Fruit fly (Drosophila melanogaster) whole organism, wandering third instar larva: ENCODE measurements around the gene Ugt307A1.

Experiments used
- CG32264 ChIP-seq: fragments of 200-800 bp; sonication (Bioruptor generic); optimal IDR thresholded peaks from 2 replicates; lab custom pipeline; 2016; ENCODE audit warnings: missing biosample characterization, missing genetic modification characterization
- CG9705 ChIP-seq: fragments of 200-800 bp; sonication (Bioruptor generic); optimal IDR thresholded peaks from 2 replicates; lab custom pipeline; 2018; ENCODE audit warnings: missing biosample characterization, mild to moderate bottlenecking, missing genetic modification characterization
- CrebA ChIP-seq: fragments of 200-800 bp; sonication (Bioruptor generic); optimal IDR thresholded peaks from 2 replicates; lab custom pipeline; 2016; ENCODE audit warnings: missing biosample characterization, mild to moderate bottlenecking, missing genetic modification characterization, borderline replicate concordance
- Dfd ChIP-seq: fragments of >200 bp; optimal IDR thresholded peaks from 2 replicates; lab custom pipeline; 2017; ENCODE audit warnings: missing biosample characterization, missing genetic modification characterization
- Dif ChIP-seq: fragments of 200-275, 200-300 bp; sonication (Bioruptor generic); optimal IDR thresholded peaks from 2 replicates; lab custom pipeline; 2018; ENCODE audit warnings: missing biosample characterization, missing genetic modification characterization; ENCODE audit not compliant: partially characterized antibody
- HLH106 ChIP-seq: fragments of 200-800 bp; optimal IDR thresholded peaks from 3 replicates; lab custom pipeline; 2019; ENCODE audit warnings: missing biosample characterization, mild to moderate bottlenecking, missing genetic modification characterization, moderate library complexity
- Hnf4 ChIP-seq: fragments of 200-800 bp; sonication (Bioruptor generic); optimal IDR thresholded peaks from 2 replicates; lab custom pipeline; 2016; ENCODE audit warnings: missing biosample characterization, mild to moderate bottlenecking, missing genetic modification characterization
- Hr78 ChIP-seq: fragments of >200 bp; optimal IDR thresholded peaks from 2 replicates; lab custom pipeline; 2017; ENCODE audit warnings: missing biosample characterization, missing genetic modification characterization
- Hr83 ChIP-seq: fragments of 200-300 bp; sonication (Bioruptor generic); optimal IDR thresholded peaks from 2 replicates; lab custom pipeline; 2016; ENCODE audit warnings: missing biosample characterization, mild to moderate bottlenecking, missing genetic modification characterization, moderate library complexity; ENCODE audit not compliant: poor library complexity, severe bottlenecking
- Jra ChIP-seq: sonication (Bioruptor generic); optimal IDR thresholded peaks from 2 replicates; lab custom pipeline; 2016; ENCODE audit warnings: missing biosample characterization, missing genetic modification characterization
- Mio ChIP-seq: sonication (Bioruptor generic); optimal IDR thresholded peaks from 2 replicates; lab custom pipeline; 2016; ENCODE audit warnings: missing biosample characterization, missing genetic modification characterization
- Myc ChIP-seq: fragments of >200 bp; optimal IDR thresholded peaks from 2 replicates; lab custom pipeline; 2017
- N ChIP-seq: fragments of >200 bp; optimal IDR thresholded peaks from 2 replicates; lab custom pipeline; 2018; ENCODE audit warnings: missing biosample characterization, missing external identifiers, missing genetic modification characterization
- OdsH ChIP-seq: fragments of 200-800 bp; sonication (Bioruptor generic); optimal IDR thresholded peaks from 2 replicates; lab custom pipeline; 2016; ENCODE audit warnings: missing biosample characterization, mild to moderate bottlenecking, missing genetic modification characterization
- Rel ChIP-seq, 2 experiments: fragments of 200-800 bp; sonication (Bioruptor generic) in 1 of 2; optimal IDR thresholded peaks; 2 replicates in 1 of 2; 3 replicates in 1 of 2; lab custom pipeline; 2016 to 2019; ENCODE audit warnings: mild to moderate bottlenecking in 2 of 2, missing biosample characterization in 2 of 2, missing genetic modification characterization in 2 of 2, moderate library complexity in 1 of 2
- Sp1 ChIP-seq: fragments of 200-800 bp; sonication (Bioruptor generic); optimal IDR thresholded peaks from 3 replicates; lab custom pipeline; 2019; ENCODE audit warnings: missing biosample characterization, mild to moderate bottlenecking, missing genetic modification characterization, moderate library complexity
- br ChIP-seq: fragments of 200-800 bp; sonication (Bioruptor generic); optimal IDR thresholded peaks from 2 replicates; lab custom pipeline; 2016; ENCODE audit warnings: missing biosample characterization, missing genetic modification characterization
- brk ChIP-seq: fragments of 200-800 bp; sonication (Bioruptor generic); optimal IDR thresholded peaks from 2 replicates; lab custom pipeline; 2016; ENCODE audit warnings: missing biosample characterization, mild to moderate bottlenecking, missing genetic modification characterization
- dmrt93B ChIP-seq: fragments of 200-800 bp; sonication (Bioruptor generic); optimal IDR thresholded peaks from 2 replicates; lab custom pipeline; 2018; ENCODE audit warnings: missing biosample characterization, mild to moderate bottlenecking, missing genetic modification characterization
- dsf ChIP-seq: sonication (Bioruptor generic); optimal IDR thresholded peaks from 2 replicates; lab custom pipeline; 2016; ENCODE audit warnings: missing biosample characterization, missing genetic modification characterization, borderline replicate concordance
- ey ChIP-seq: fragments of 200-800 bp; sonication (Bioruptor generic); optimal IDR thresholded peaks from 2 replicates; lab custom pipeline; 2016; ENCODE audit warnings: missing biosample characterization, missing genetic modification characterization
- foxo ChIP-seq, 2 experiments: fragments of 200-800 bp; sonication (Bioruptor generic); optimal IDR thresholded peaks; 2 replicates in 1 of 2; 3 replicates in 1 of 2; lab custom pipeline; 2016 to 2017; ENCODE audit warnings: missing biosample characterization in 2 of 2, missing genetic modification characterization in 2 of 2
- fru ChIP-seq: fragments of 200-800 bp; sonication (Bioruptor generic); optimal IDR thresholded peaks from 3 replicates; lab custom pipeline; 2016; ENCODE audit warnings: missing biosample characterization, mild to moderate bottlenecking, missing genetic modification characterization
- h ChIP-seq: fragments of 200-800 bp; sonication (Bioruptor generic); optimal IDR thresholded peaks from 3 replicates; lab custom pipeline; 2016; ENCODE audit warnings: missing biosample characterization, mild to moderate bottlenecking, missing genetic modification characterization
- jim ChIP-seq: fragments of 175-275, 200-325 bp; sonication (Bioruptor generic); optimal IDR thresholded peaks from 2 replicates; lab custom pipeline; 2016; ENCODE audit warnings: missing biosample characterization, mild to moderate bottlenecking, missing genetic modification characterization
- lola ChIP-seq: fragments of >200 bp; optimal IDR thresholded peaks from 2 replicates; lab custom pipeline; 2017; ENCODE audit warnings: missing biosample characterization, missing genetic modification characterization
- psq ChIP-seq: fragments of 200-800 bp; sonication (Bioruptor generic); optimal IDR thresholded peaks from 3 replicates; lab custom pipeline; 2017; ENCODE audit warnings: missing biosample characterization, mild to moderate bottlenecking, missing genetic modification characterization, moderate library complexity
- rgr ChIP-seq: fragments of 200-800 bp; sonication (Bioruptor generic); optimal IDR thresholded peaks from 3 replicates; lab custom pipeline; 2016; ENCODE audit warnings: missing biosample characterization, mild to moderate bottlenecking, missing genetic modification characterization
- sage ChIP-seq: fragments of 200-800 bp; sonication (Bioruptor generic); optimal IDR thresholded peaks from 2 replicates; lab custom pipeline; 2016; ENCODE audit warnings: missing biosample characterization, mild to moderate bottlenecking, missing genetic modification characterization
- sv ChIP-seq: fragments of 200-800 bp; sonication (Bioruptor generic); optimal IDR thresholded peaks from 3 replicates; lab custom pipeline; 2016; ENCODE audit warnings: missing biosample characterization, missing genetic modification characterization
- tai ChIP-seq: sonication (Bioruptor generic); optimal IDR thresholded peaks from 2 replicates; lab custom pipeline; 2016; ENCODE audit warnings: missing biosample characterization, missing genetic modification characterization
- usp ChIP-seq: fragments of >200 bp; optimal IDR thresholded peaks from 2 replicates; lab custom pipeline; 2017; ENCODE audit warnings: missing biosample characterization, missing genetic modification characterization
- woc ChIP-seq: sonication (Bioruptor generic); optimal IDR thresholded peaks from 2 replicates; lab custom pipeline; 2016; ENCODE audit warnings: missing biosample characterization, mild to moderate bottlenecking, missing genetic modification characterization

Gene Ugt307A1

dm6 chr2L:7039342-7039684 lies 28.5 kb upstream of the Ugt307A1 start (continued):
- TF ChIP-seq Sp1 (GFP tag; lab: Kevin White, UChicago) (peak; percentile 85), usp (GFP tag; lab: Kevin White, UChicago) (no peak)

DNA sequence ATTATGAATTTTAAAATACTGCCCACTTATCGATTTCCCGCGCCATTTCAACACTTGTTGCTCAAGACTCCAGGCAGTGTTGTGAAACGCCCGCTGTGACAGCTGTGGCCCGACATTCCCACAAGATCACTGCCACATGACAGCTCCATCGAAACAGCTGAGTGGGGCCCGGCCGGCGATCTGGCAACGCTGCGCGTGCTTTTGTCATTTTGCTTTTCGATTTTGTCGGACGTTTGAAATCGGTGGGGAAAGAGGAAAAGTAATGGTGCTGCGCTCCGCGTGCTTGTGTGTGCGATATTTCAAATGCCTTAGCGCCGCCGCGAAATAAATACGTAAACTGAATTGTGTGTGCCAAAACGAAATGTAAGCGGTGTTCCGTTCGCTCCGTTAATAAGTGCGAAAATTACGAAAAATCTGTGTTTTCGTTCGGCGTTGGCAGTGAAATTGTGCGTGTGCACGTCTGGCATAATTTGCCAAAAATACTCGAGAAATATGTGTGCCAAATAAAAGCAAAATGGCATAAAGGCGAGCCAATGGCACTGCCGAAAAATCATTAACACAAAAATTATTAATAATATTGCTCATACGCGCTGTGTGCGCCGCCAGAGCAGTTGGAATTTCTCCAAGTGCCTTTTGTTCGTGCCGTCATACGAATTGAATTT lies 25.5 kb upstream of the Ugt307A1 start:
- TF ChIP-seq h (GFP tag; lab: Kevin White, UChicago) (peak; percentile 49), N (GFP tag; lab: Kevin White, UChicago) (no peak), foxo (GFP tag; optimal IDR thresholded peaks at IDR 0.05; lab: Kevin White, UChicago) (peak in 1 of 2 experiments; percentile 54), lola (GFP tag; lab: Kevin White, UChicago) (peak; percentile 25), tai (peak; percentile 13), Dif (GFP tag; lab: Kevin White, UChicago) (peak; percentile 16), CG9705 (GFP tag; lab: Kevin White, UChicago) (peak; percentile 23), jim (GFP tag; lab: Kevin White, UChicago) (peak; percentile 25), CrebA (GFP tag; lab: Kevin White, UChicago) (no peak), HLH106 (tag; lab: Kevin White, UChicago) (peak; percentile 38), brk (peak; percentile 54), br (GFP tag; lab: Kevin White, UChicago) (peak; percentile 72), Hnf4 (GFP tag; lab: Kevin White, UChicago) (peak; percentile 69), Hr78 (no peak), CG32264 (GFP tag; lab: Kevin White, UChicago) (no peak), Jra (peak; percentile 27), fru (GFP tag; lab: Kevin White, UChicago) (peak; percentile 73), OdsH (GFP tag; lab: Kevin White, UChicago) (peak; percentile 58), Rel (GFP tag; optimal IDR thresholded peaks at IDR 0.05; lab: Kevin White, UChicago) (no peak), Rel (tag; optimal IDR thresholded peaks at IDR 0.05; lab: Kevin White, UChicago) (peak; percentile 62), Mio (GFP tag; lab: Kevin White, UChicago) (peak; percentile 6), Myc (peak; percentile 54), Hr83 (GFP tag; lab: Kevin White, UChicago) (peak; percentile 87), rgr (GFP tag; lab: Kevin White, UChicago) (peak; percentile 41), sv (GFP tag; lab: Kevin White, UChicago) (peak; percentile 53), psq (peak; percentile 40), Sp1 (GFP tag; lab: Kevin White, UChicago) (peak; percentile 59), woc (no peak), Dfd (GFP tag; lab: Kevin White, UChicago) (no peak), ey (GFP tag; lab: Kevin White, UChicago) (peak; percentile 39), sage (GFP tag; lab: Kevin White, UChicago) (no peak)

- TF ChIP-seq fru (GFP tag; lab: Kevin White, UChicago), result peak; percentile 48
- TF ChIP-seq dsf, result no peak
- TF ChIP-seq psq, result peak; percentile 3
- TF ChIP-seq rgr (GFP tag; lab: Kevin White, UChicago), result peak; percentile 8
- TF ChIP-seq CrebA (GFP tag; lab: Kevin White, UChicago), result no peak
- peak; percentile 23 for TF ChIP-seq dmrt93B (GFP tag; lab: Kevin White, UChicago)
- peak; percentile 44 for TF ChIP-seq HLH106 (tag; lab: Kevin White, UChicago)
- peak; percentile 26 for TF ChIP-seq Hr83 (GFP tag; lab: Kevin White, UChicago)
- TF ChIP-seq tai, result no peak
- TF ChIP-seq h (GFP tag; lab: Kevin White, UChicago), result peak; percentile 14
- peak; percentile 14 for TF ChIP-seq Sp1 (GFP tag; lab: Kevin White, UChicago)
- TF ChIP-seq OdsH (GFP tag; lab: Kevin White, UChicago), result no peak
- peak in 1 of 2 experiments; percentile 43 for TF ChIP-seq foxo (GFP tag; optimal IDR thresholded peaks at IDR 0.05; lab: Kevin White, UChicago)
- no peak for TF ChIP-seq sage (GFP tag; lab: Kevin White, UChicago)
- TF ChIP-seq woc, result peak; percentile 4
- TF ChIP-seq ey (GFP tag; lab: Kevin White, UChicago), result peak; percentile 7
Observed at dm6 chr2L:7043039-7043905, 24.5 kb upstream of the Ugt307A1 start.
